Fruit fly (Drosophila melanogaster): ENCODE measurements around the gene Ugt37D1.

The Ugt37D1 gene

dm6 chr2L:16796104-16796645 is 2.6 kb upstream of the Ugt37D1 start, which contains the start of gene Ugt37E1:
Gene Ugt37E1, plus strand, starts transcription at chr2L:16796595.
- peak; percentile 58 for TF ChIP-seq kay (GFP tag; ENCODE audit: borderline replicate concordance)
- no peak for TF ChIP-seq CG7101 (tag; optimal IDR thresholded peaks at IDR 0.05)

- TF ChIP-seq tj (GFP tag; optimal IDR thresholded peaks at IDR 0.05) (no peak), Mnt (GFP tag; optimal IDR thresholded peaks at IDR 0.05) (peak; percentile 9)
Observed at dm6 chr2L:16799496-16799895, 671 bp downstream of the Ugt37D1 start.

DNA sequence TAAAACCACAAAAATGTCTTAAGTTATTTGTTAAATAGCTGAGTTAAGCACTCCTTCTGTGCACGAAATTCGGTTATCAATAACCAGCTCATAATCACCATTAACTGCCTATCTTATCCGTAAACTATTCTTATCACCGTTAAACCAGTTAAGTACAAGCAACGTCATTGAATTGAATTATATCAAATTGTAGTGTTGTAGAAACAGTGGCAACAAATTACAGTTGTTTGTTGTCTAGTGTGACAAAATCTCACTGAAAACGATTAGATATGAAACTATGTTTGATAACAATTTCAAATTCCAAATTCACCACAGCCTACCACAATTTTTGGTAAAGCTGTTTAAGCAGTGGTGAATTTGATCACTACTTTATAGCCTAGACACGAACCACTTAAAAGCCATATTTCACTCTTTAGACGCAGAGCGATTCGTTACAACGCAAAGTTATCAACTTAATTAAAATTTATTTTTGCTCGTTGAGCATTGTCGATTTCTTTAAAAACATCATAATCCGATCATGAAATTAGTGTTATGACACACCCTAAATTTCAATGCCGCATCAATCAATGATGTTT is 2.8 kb downstream of the Ugt37D1 start:
- TF ChIP-seq kay (GFP tag; ENCODE audit: borderline replicate concordance) (peak; percentile 42), tj (GFP tag; optimal IDR thresholded peaks at IDR 0.05) (no peak)

DNA sequence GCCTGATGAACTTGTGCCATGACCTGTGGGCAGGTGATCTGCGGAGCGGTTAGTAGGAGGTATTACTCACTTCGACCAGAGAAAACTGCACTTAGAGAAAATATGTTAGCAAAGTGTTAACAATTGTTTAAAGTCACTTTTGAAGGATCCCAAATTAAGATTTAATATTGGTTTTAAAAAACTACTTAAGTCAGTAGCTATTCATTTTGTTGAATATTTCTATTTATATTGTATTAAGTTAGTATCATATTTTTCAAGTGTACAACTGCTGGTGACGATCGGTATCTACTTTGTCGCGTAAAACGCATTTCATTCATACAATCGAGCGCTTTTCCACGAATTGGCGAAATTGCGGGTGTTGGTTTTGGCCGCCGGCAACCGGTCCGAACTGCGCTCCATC is 4.8 kb downstream of the Ugt37D1 start:
- TF ChIP-seq bab1 (GFP tag; optimal IDR thresholded peaks at IDR 0.05) = no peak
- TF ChIP-seq CG14711 (tag; optimal IDR thresholded peaks at IDR 0.05) = no peak
- TF ChIP-seq pad (GFP tag; optimal IDR thresholded peaks at IDR 0.05) = no peak
- TF ChIP-seq Hr96 (GFP tag; optimal IDR thresholded peaks at IDR 0.05) = no peak
- TF ChIP-seq CG12768 (GFP tag; optimal IDR thresholded peaks at IDR 0.05) = no peak
- no peak for TF ChIP-seq CG5204 (GFP tag; optimal IDR thresholded peaks at IDR 0.05)
- TF ChIP-seq cic (GFP tag; optimal IDR thresholded peaks at IDR 0.05) = no peak
- no peak for TF ChIP-seq CG7101 (tag; optimal IDR thresholded peaks at IDR 0.05)
- no peak for TF ChIP-seq ovo (GFP tag; optimal IDR thresholded peaks at IDR 0.05)
- TF ChIP-seq CG33017 (tag; optimal IDR thresholded peaks at IDR 0.05) = no peak
- no peak for TF ChIP-seq toe (GFP tag; optimal IDR thresholded peaks at IDR 0.05)
- TF ChIP-seq Crg-1 (GFP tag; optimal IDR thresholded peaks at IDR 0.05) = no peak
- TF ChIP-seq CG1620 (GFP tag; optimal IDR thresholded peaks at IDR 0.05) = no peak
- TF ChIP-seq tj (GFP tag; optimal IDR thresholded peaks at IDR 0.05) = no peak
- TF ChIP-seq CG11617 (GFP tag; optimal IDR thresholded peaks at IDR 0.05) = no peak
- TF ChIP-seq cnc (optimal IDR thresholded peaks at IDR 0.05) = no peak

DNA sequence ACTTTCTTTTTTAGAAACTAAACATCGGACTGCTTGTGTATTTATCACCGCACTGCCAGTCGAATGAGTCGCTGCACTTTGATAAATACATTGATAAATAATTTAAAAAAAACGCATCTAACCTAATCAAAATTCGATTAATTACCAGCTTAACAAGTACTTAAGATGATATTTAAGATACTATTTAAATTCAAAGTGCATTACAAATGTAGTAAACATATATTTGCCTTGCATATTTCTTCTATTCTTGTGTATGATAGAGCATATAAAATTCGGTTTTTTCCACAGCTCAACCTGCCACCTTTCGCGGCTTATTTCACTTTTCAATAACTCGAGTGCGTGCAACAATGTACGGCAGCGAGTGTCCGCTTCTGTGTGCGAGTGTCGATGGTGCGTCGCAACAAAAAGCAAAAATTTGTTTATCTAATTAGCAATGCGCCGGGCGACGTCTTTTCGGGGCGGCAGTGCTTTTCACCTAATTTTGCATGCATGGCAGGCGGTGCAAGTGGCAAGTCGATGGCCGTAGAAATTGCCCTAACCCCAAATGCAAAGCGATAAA is 5.6 kb downstream of the Ugt37D1 start, which contains the start of gene CG13272:
TSS of gene CG13272 (plus strand) at position 509 of the 559 bp plus-strand sequence.
- TF ChIP-seq CG7045 (GFP tag; optimal IDR thresholded peaks at IDR 0.05) (no peak), CG12768 (GFP tag; optimal IDR thresholded peaks at IDR 0.05) (no peak), cnc (optimal IDR thresholded peaks at IDR 0.05) (no peak), kay (GFP tag; ENCODE audit: borderline replicate concordance) (no peak), ovo (GFP tag; optimal IDR thresholded peaks at IDR 0.05) (no peak), CG5204 (GFP tag; optimal IDR thresholded peaks at IDR 0.05) (no peak), Hr96 (GFP tag; optimal IDR thresholded peaks at IDR 0.05) (no peak), CG11617 (GFP tag; optimal IDR thresholded peaks at IDR 0.05) (no peak), toe (GFP tag; optimal IDR thresholded peaks at IDR 0.05) (no peak)

dm6 chr2L:16808752-16809151 is 9.9 kb downstream of the Ugt37D1 start:
- TF ChIP-seq CG5204 (GFP tag; optimal IDR thresholded peaks at IDR 0.05) (no peak), CG33017 (tag; optimal IDR thresholded peaks at IDR 0.05) (no peak), Hr96 (GFP tag; optimal IDR thresholded peaks at IDR 0.05) (no peak), Crg-1 (GFP tag; optimal IDR thresholded peaks at IDR 0.05) (no peak), Mnt (GFP tag; optimal IDR thresholded peaks at IDR 0.05) (no peak), cic (GFP tag; optimal IDR thresholded peaks at IDR 0.05) (no peak), CG14711 (tag; optimal IDR thresholded peaks at IDR 0.05) (no peak), toe (GFP tag; optimal IDR thresholded peaks at IDR 0.05) (no peak), cnc (optimal IDR thresholded peaks at IDR 0.05) (no peak), CG1620 (GFP tag; optimal IDR thresholded peaks at IDR 0.05) (no peak), CG7101 (tag; optimal IDR thresholded peaks at IDR 0.05) (no peak)

- peak; percentile 65 for TF ChIP-seq bab1 (GFP tag; optimal IDR thresholded peaks at IDR 0.05)
- peak; percentile 92 for TF ChIP-seq kay (GFP tag; ENCODE audit: borderline replicate concordance)
- TF ChIP-seq cnc (optimal IDR thresholded peaks at IDR 0.05) = no peak
- peak; percentile 27 for TF ChIP-seq CG14711 (tag; optimal IDR thresholded peaks at IDR 0.05)
- no peak for TF ChIP-seq CG12768 (GFP tag; optimal IDR thresholded peaks at IDR 0.05)
- peak; percentile 1 for TF ChIP-seq cic (GFP tag; optimal IDR thresholded peaks at IDR 0.05)
- peak; percentile 13 for TF ChIP-seq CG33017 (tag; optimal IDR thresholded peaks at IDR 0.05)
- TF ChIP-seq CG7045 (GFP tag; optimal IDR thresholded peaks at IDR 0.05) = no peak
- TF ChIP-seq CG1620 (GFP tag; optimal IDR thresholded peaks at IDR 0.05) = peak; percentile 35
- no peak for TF ChIP-seq Crg-1 (GFP tag; optimal IDR thresholded peaks at IDR 0.05)
- TF ChIP-seq ovo (GFP tag; optimal IDR thresholded peaks at IDR 0.05) = peak; percentile 25
- TF ChIP-seq CG11617 (GFP tag; optimal IDR thresholded peaks at IDR 0.05) = peak; percentile 27
- peak; percentile 79 for TF ChIP-seq Mnt (GFP tag; optimal IDR thresholded peaks at IDR 0.05)
- no peak for TF ChIP-seq tj (GFP tag; optimal IDR thresholded peaks at IDR 0.05)
- peak; percentile 28 for TF ChIP-seq toe (GFP tag; optimal IDR thresholded peaks at IDR 0.05)
- peak; percentile 64 for TF ChIP-seq pad (GFP tag; optimal IDR thresholded peaks at IDR 0.05)
- TF ChIP-seq CG5204 (GFP tag; optimal IDR thresholded peaks at IDR 0.05) = peak; percentile 70
- TF ChIP-seq Hr96 (GFP tag; optimal IDR thresholded peaks at IDR 0.05) = peak; percentile 57
- TF ChIP-seq CG7101 (tag; optimal IDR thresholded peaks at IDR 0.05) = peak; percentile 13
- no peak for TF ChIP-seq Clk (GFP tag; optimal IDR thresholded peaks at IDR 0.05)
Observed at dm6 chr2L:16815989-16816749, 17.3 kb downstream of the Ugt37D1 start, which contains the start of gene mdy. Gene mdy, plus strand, starts transcription at chr2L:16816660.

All from whole organism, adult.